Worm (Caenorhabditis elegans) whole organism, L4 larva: ENCODE data around the gene F46E10.18.

Experiments used
- D1046.2 ChIP-seq: fragments of 200-800 bp; sonication (Bioruptor generic); IDR thresholded peaks from 2 replicates; pipeline ENCODE4 v1.3.6; 2022; ENCODE audit warnings: missing genetic modification characterization, missing compliant biosample characterization
- F26F4.8 ChIP-seq: fragments of 200-800 bp; sonication (Bioruptor generic); conservative IDR thresholded peaks from 2 replicates; pipeline ENCODE4 v1.3.6; 2022; ENCODE audit warnings: missing genetic modification characterization, missing compliant biosample characterization
- F44E2.7 ChIP-seq: fragments of 200-800 bp; sonication (Bioruptor generic); IDR thresholded peaks from 2 replicates; pipeline ENCODE4 v2.1.2; 2022; ENCODE audit warnings: missing genetic modification characterization, missing compliant biosample characterization
- F49E8.2 ChIP-seq: sonication (generic microtip); optimal IDR thresholded peaks from 2 replicates; lab custom pipeline; 2016; ENCODE audit warnings: missing compliant biosample characterization, mild to moderate bottlenecking, missing genetic modification characterization, borderline replicate concordance
- R02D3.7 ChIP-seq: fragments of 150-350 bp; sonication (generic microtip); optimal IDR thresholded peaks from 3 replicates; lab custom pipeline; 2014; ENCODE audit warnings: missing biosample characterization, missing genetic modification characterization
- Y5F2A.4 ChIP-seq: fragments of 200-800 bp; sonication (Bioruptor generic); optimal IDR thresholded peaks from 2 replicates; lab custom pipeline; 2018; ENCODE audit warnings: mild to moderate bottlenecking, missing genetic modification characterization, missing compliant biosample characterization
- ZK337.2 ChIP-seq: fragments of 200-800 bp; sonication (Bioruptor generic); IDR thresholded peaks from 2 replicates; pipeline ENCODE4 v1.3.6; 2022; ENCODE audit warnings: missing genetic modification reagents, missing genetic modification characterization, missing compliant biosample characterization
- ZK546.5 ChIP-seq, 2 experiments: sonication (generic microtip); optimal IDR thresholded peaks; 2 replicates each; lab custom pipeline; 2017; ENCODE audit warnings: missing biosample characterization in 2 of 2, missing genetic modification characterization in 2 of 2
- aha-1 ChIP-seq: fragments of 150-350 bp; peaks from one replicate; lab custom pipeline; 2014; ENCODE audit warnings: missing biosample characterization, missing genetic modification characterization
- arid-1 ChIP-seq: fragments of 200-800 bp; sonication (Bioruptor generic); conservative IDR thresholded peaks from 2 replicates; pipeline ENCODE4 v1.3.6; 2022; ENCODE audit warnings: missing genetic modification reagents, missing genetic modification characterization, missing compliant biosample characterization
- ceh-20 ChIP-seq: fragments of 200-800 bp; sonication (Bioruptor generic); IDR thresholded peaks from 2 replicates; pipeline ENCODE4 v1.3.6; 2022; ENCODE audit warnings: missing genetic modification reagents, missing genetic modification characterization, missing compliant biosample characterization
- ceh-44 ChIP-seq: fragments of 200-800 bp; sonication (Bioruptor generic); IDR thresholded peaks from 2 replicates; pipeline ENCODE4 v1.3.6; 2022; ENCODE audit warnings: missing genetic modification reagents, missing genetic modification characterization, missing compliant biosample characterization
- ceh-82 ChIP-seq: sonication (generic microtip); optimal IDR thresholded peaks from 2 replicates; lab custom pipeline; 2017; ENCODE audit warnings: missing biosample characterization, missing genetic modification characterization
- daf-16 ChIP-seq, 3 experiments: sonication (generic microtip); optimal IDR thresholded peaks; 2 replicates each; lab custom pipeline; 2016 to 2017; ENCODE audit warnings: missing genetic modification characterization in 3 of 3, missing genetic modification reagents in 3 of 3, mild to moderate bottlenecking in 2 of 3, missing compliant biosample characterization in 2 of 3, missing biosample characterization in 1 of 3, moderate library complexity in 1 of 3
- dmd-6 ChIP-seq: fragments of 200-800 bp; sonication (Bioruptor generic); IDR thresholded peaks from 2 replicates; pipeline ENCODE4 v1.3.6; 2022; ENCODE audit warnings: missing genetic modification reagents, missing genetic modification characterization, missing compliant biosample characterization
- dmd-9 ChIP-seq: fragments of 200-800 bp; sonication (Bioruptor generic); IDR thresholded peaks from 2 replicates; pipeline ENCODE4 v1.3.6; 2022; ENCODE audit warnings: missing genetic modification reagents, missing genetic modification characterization, missing compliant biosample characterization
- duxl-1 ChIP-seq: sonication (generic microtip); optimal IDR thresholded peaks from 2 replicates; lab custom pipeline; 2016; ENCODE audit warnings: mild to moderate bottlenecking, missing genetic modification characterization, moderate library complexity, missing compliant biosample characterization; ENCODE audit not compliant: poor library complexity
- dve-1 ChIP-seq: sonication (generic microtip); optimal IDR thresholded peaks from 2 replicates; lab custom pipeline; 2017; ENCODE audit warnings: antibody characterized with exemption, mild to moderate bottlenecking, missing genetic modification characterization, missing compliant biosample characterization; ENCODE audit not compliant: insufficient read depth
- egl-27 ChIP-seq: sonication (generic microtip); optimal IDR thresholded peaks from 3 replicates; lab custom pipeline; 2017; ENCODE audit warnings: missing biosample characterization, missing genetic modification reagents, missing genetic modification characterization
- egl-43 ChIP-seq: fragments of 200-800 bp; sonication (Bioruptor generic); IDR thresholded peaks from 2 replicates; pipeline ENCODE4 v1.3.6; 2022; ENCODE audit warnings: missing genetic modification reagents, missing genetic modification characterization, missing compliant biosample characterization
- fkh-10 ChIP-seq: fragments of 150-350 bp; optimal IDR thresholded peaks from 2 replicates; lab custom pipeline; 2014; ENCODE audit warnings: missing biosample characterization, missing genetic modification reagents, missing genetic modification characterization
- gei-8 ChIP-seq: fragments of 200-800 bp; sonication (Bioruptor generic); optimal IDR thresholded peaks from 2 replicates; lab custom pipeline; 2018; ENCODE audit warnings: mild to moderate bottlenecking, missing genetic modification characterization, missing compliant biosample characterization
- hif-1 ChIP-seq, 2 experiments: sonication (generic microtip); optimal IDR thresholded peaks; 2 replicates each; lab custom pipeline; 2016 to 2017; ENCODE audit warnings: missing compliant biosample characterization in 2 of 2, missing genetic modification characterization in 2 of 2, missing genetic modification reagents in 2 of 2, missing genotype in 2 of 2, mild to moderate bottlenecking in 1 of 2
- hmg-1.1 ChIP-seq: fragments of 200-800 bp; sonication (Bioruptor generic); IDR thresholded peaks from 2 replicates; pipeline ENCODE4 v1.3.6; 2022; ENCODE audit warnings: missing genetic modification reagents, missing genetic modification characterization, missing compliant biosample characterization
- lin-13 ChIP-seq: fragments of 150-350 bp; optimal IDR thresholded peaks from 2 replicates; lab custom pipeline; 2014; ENCODE audit warnings: missing biosample characterization, missing genetic modification reagents, missing genetic modification characterization
- lin-38 ChIP-seq: fragments of 200-800 bp; sonication (Bioruptor generic); IDR thresholded peaks from 2 replicates; pipeline ENCODE4 v1.3.6; 2022; ENCODE audit warnings: missing genetic modification reagents, missing genetic modification characterization, missing compliant biosample characterization
- lsy-2 ChIP-seq, 2 experiments: fragments of 150-350 bp in 1 of 2; sonication (generic microtip) in 1 of 2; optimal IDR thresholded peaks; 2 replicates each; lab custom pipeline; 2014 to 2017; ENCODE audit warnings: missing biosample characterization in 2 of 2, missing genetic modification characterization in 2 of 2
- madf-5 ChIP-seq, 2 experiments: fragments of 200-800 bp; sonication (Bioruptor generic); IDR thresholded peaks; 2 replicates each; pipeline ENCODE4 v1.3.6; 2022; ENCODE audit warnings: missing compliant biosample characterization in 2 of 2, missing genetic modification characterization in 2 of 2
- madf-9 ChIP-seq: fragments of 200-800 bp; sonication (Bioruptor generic); conservative IDR thresholded peaks from 2 replicates; pipeline ENCODE4 v1.3.6; 2022; ENCODE audit warnings: missing genetic modification reagents, missing genetic modification characterization, missing compliant biosample characterization
- mes-2 ChIP-seq: sonication (generic microtip); optimal IDR thresholded peaks from 2 replicates; lab custom pipeline; 2016; ENCODE audit warnings: missing genotype, mild to moderate bottlenecking, missing genetic modification characterization, missing compliant biosample characterization; ENCODE audit not compliant: poor library complexity, severe bottlenecking
- mxl-2 ChIP-seq: fragments of 200-800 bp; sonication (Bioruptor generic); conservative IDR thresholded peaks from 2 replicates; pipeline ENCODE4 v1.3.6; 2022; ENCODE audit warnings: missing genetic modification reagents, missing genetic modification characterization, missing compliant biosample characterization
- nhr-102 ChIP-seq: sonication (generic microtip); optimal IDR thresholded peaks from 2 replicates; lab custom pipeline; 2016; ENCODE audit warnings: mild to moderate bottlenecking, missing genetic modification characterization, moderate library complexity, missing compliant biosample characterization
- nhr-11 ChIP-seq: fragments of 150-350 bp; optimal IDR thresholded peaks from 2 replicates; lab custom pipeline; 2014; ENCODE audit warnings: missing biosample characterization, missing genetic modification characterization
- nhr-28 ChIP-seq: fragments of 150-350 bp; optimal IDR thresholded peaks from 2 replicates; lab custom pipeline; 2014; ENCODE audit warnings: missing biosample characterization, missing genetic modification characterization
- nhr-41 ChIP-seq: fragments of 200-800 bp; sonication (Bioruptor generic); IDR thresholded peaks from 2 replicates; pipeline ENCODE4 v1.3.6; 2022; ENCODE audit warnings: missing genetic modification reagents, missing genetic modification characterization, missing compliant biosample characterization
- nhr-76 ChIP-seq: fragments of 150-350 bp; optimal IDR thresholded peaks from 2 replicates; lab custom pipeline; 2014; ENCODE audit warnings: missing biosample characterization, missing genetic modification characterization
- pha-4 ChIP-seq, 2 experiments: fragments of 150-350 bp in 1 of 2; fragments of 200-800 bp in 1 of 2; sonication (Bioruptor generic) in 1 of 2; IDR thresholded peaks in 1 of 2; optimal IDR thresholded peaks in 1 of 2; 2 replicates each; pipeline versions ENCODE4 v1.3.6 to Lab custom; 2014 to 2022; ENCODE audit warnings: missing genetic modification characterization in 2 of 2, missing genetic modification reagents in 2 of 2, missing biosample characterization in 1 of 2, missing compliant biosample characterization in 1 of 2
- php-3 ChIP-seq: fragments of 200-800 bp; sonication (Bioruptor generic); IDR thresholded peaks from 2 replicates; pipeline ENCODE4 v1.3.6; 2022; ENCODE audit warnings: missing genetic modification reagents, missing genetic modification characterization, missing compliant biosample characterization
- rbr-2 ChIP-seq: sonication (generic microtip); optimal IDR thresholded peaks from 2 replicates; lab custom pipeline; 2016; ENCODE audit warnings: missing genotype, missing genetic modification characterization, missing compliant biosample characterization
- saeg-2 ChIP-seq: fragments of 200-800 bp; sonication (Bioruptor generic); IDR thresholded peaks from 2 replicates; pipeline ENCODE4 v1.3.6; 2022; ENCODE audit warnings: missing genetic modification reagents, missing genetic modification characterization, missing compliant biosample characterization
- spr-1 ChIP-seq: sonication (generic microtip); optimal IDR thresholded peaks from 2 replicates; lab custom pipeline; 2016; ENCODE audit warnings: mild to moderate bottlenecking, missing genetic modification characterization, missing compliant biosample characterization
- tag-97 ChIP-seq: fragments of 200-800 bp; sonication (Bioruptor generic); IDR thresholded peaks from 2 replicates; pipeline ENCODE4 v1.3.6; 2022; ENCODE audit warnings: missing genetic modification characterization, missing compliant biosample characterization
- unc-130 ChIP-seq: sonication (generic microtip); optimal IDR thresholded peaks from 2 replicates; lab custom pipeline; 2016; ENCODE audit warnings: missing genetic modification reagents, missing genetic modification characterization, missing compliant biosample characterization
- zfp-2 ChIP-seq: sonication (generic microtip); optimal IDR thresholded peaks from 2 replicates; lab custom pipeline; 2016; ENCODE audit warnings: mild to moderate bottlenecking, missing genetic modification characterization, missing compliant biosample characterization
- ztf-11 ChIP-seq: fragments of 150-350 bp; optimal IDR thresholded peaks from 2 replicates; lab custom pipeline; 2014; ENCODE audit warnings: missing biosample characterization, missing genetic modification characterization

The F46E10.18 gene

ce11 chrV:6549871-6550270 is 29.0 kb downstream of the F46E10.18 start, which contains the start of gene lipl-4:
Gene lipl-4 (plus strand): TSS chrV:6550171.
- peak; percentile 1 for TF ChIP-seq dve-1 (tag; lab: Kevin White, UChicago)
- TF ChIP-seq madf-5 (GFP tag; IDR thresholded peaks at IDR 0.05; lab: Robert Waterston, UW), result no peak
- TF ChIP-seq daf-16 (GFP tag; optimal IDR thresholded peaks at IDR 0.05; lab: Kevin White, UChicago), result no peak
- peak; percentile 53 for TF ChIP-seq daf-16 (tag; optimal IDR thresholded peaks at IDR 0.05; lab: Kevin White, UChicago)

ce11 chrV:6551707-6552390 is 31.0 kb downstream of the F46E10.18 start, which contains the start of gene twk-10:
Gene twk-10 (plus strand): TSS chrV:6552340.
- 0 out of 2 replicates have a peak, but pooled peaks have one; percentile 70 for TF ChIP-seq dmd-9
- no peak for TF ChIP-seq ZK546.5 (tag; optimal IDR thresholded peaks at IDR 0.05; lab: Kevin White, UChicago)
- TF ChIP-seq F44E2.7 (GFP tag; lab: Robert Waterston, UW), result 0 out of 2 replicates have a peak, but pooled peaks have one; percentile 62
- peak; percentile 70; the same call in 1 of the 2 replicates for TF ChIP-seq ZK337.2
- TF ChIP-seq nhr-102 (tag; lab: Kevin White, UChicago), result no peak
- no peak for TF ChIP-seq egl-27 (tag; lab: Kevin White, UChicago)
- TF ChIP-seq lsy-2 (tag; optimal IDR thresholded peaks at IDR 0.05; lab: Kevin White, UChicago), result no peak
- TF ChIP-seq tag-97 (GFP tag; lab: Robert Waterston, UW), result no peak
- no peak for TF ChIP-seq lin-38 (GFP tag; lab: Robert Waterston, UW)
- peak; percentile 60 for TF ChIP-seq dmd-6 (GFP tag; lab: Robert Waterston, UW)
- TF ChIP-seq hmg-1.1, result peak; percentile 41; the same call in 1 of the 2 replicates
- TF ChIP-seq php-3 (GFP tag; lab: Robert Waterston, UW), result no peak
- no peak for TF ChIP-seq R02D3.7 (tag; lab: Kevin White, UChicago)
- no peak for TF ChIP-seq lin-13
- no peak for TF ChIP-seq Y5F2A.4
- no peak for TF ChIP-seq hif-1 (tag; optimal IDR thresholded peaks at IDR 0.05; lab: Kevin White, UChicago)
- TF ChIP-seq nhr-28 (tag; lab: Kevin White, UChicago), result peak; percentile 26
- TF ChIP-seq nhr-11 (tag; lab: Kevin White, UChicago), result no peak
- TF ChIP-seq zfp-2 (tag; lab: Kevin White, UChicago), result no peak
- TF ChIP-seq nhr-76 (tag; lab: Kevin White, UChicago), result no peak
- no peak for TF ChIP-seq fkh-10 (GFP tag; lab: Kevin White, UChicago)
- no peak for TF ChIP-seq ztf-11 (tag; lab: Kevin White, UChicago)
- 0 out of 2 replicates have a peak, but pooled peaks have one; percentile 34 for TF ChIP-seq nhr-41
- TF ChIP-seq egl-43 (GFP tag; lab: Robert Waterston, UW), result no peak; the same call in 1 of the 2 replicates
- no peak for TF ChIP-seq ceh-20
- TF ChIP-seq rbr-2 (tag; lab: Kevin White, UChicago), result peak; percentile 9
- peak; percentile 21 for TF ChIP-seq unc-130
- peak; percentile 73; the same call in 1 of the 2 replicates for TF ChIP-seq F26F4.8 (GFP tag; lab: Robert Waterston, UW)
- peak; percentile 76; the same call in 1 of the 2 replicates for TF ChIP-seq pha-4 (GFP tag; IDR thresholded peaks at IDR 0.05; lab: Robert Waterston, UW)
- TF ChIP-seq pha-4 (tag; optimal IDR thresholded peaks at IDR 0.05; lab: Kevin White, UChicago), result no peak
- no peak for TF ChIP-seq mxl-2 (GFP tag; lab: Robert Waterston, UW)
- TF ChIP-seq spr-1 (tag; lab: Kevin White, UChicago), result no peak
- peak; percentile 75; the same call in 1 of the 2 replicates for TF ChIP-seq madf-9
- no peak for TF ChIP-seq saeg-2 (GFP tag; lab: Robert Waterston, UW)
- peak; percentile 70; the same call in 1 of the 2 replicates for TF ChIP-seq ceh-44 (GFP tag; lab: Robert Waterston, UW)
- no peak for TF ChIP-seq mes-2
- TF ChIP-seq D1046.2 (GFP tag; lab: Robert Waterston, UW), result 0 out of 2 replicates have a peak, but pooled peaks have one; percentile 49
- no peak for TF ChIP-seq ceh-82 (tag; lab: Kevin White, UChicago)
- no peak for TF ChIP-seq F49E8.2
- no peak for TF ChIP-seq gei-8 (GFP tag; lab: Kevin White, UChicago)
- TF ChIP-seq arid-1 (GFP tag; lab: Robert Waterston, UW), result peak; percentile 64; the same call in 1 of the 2 replicates
- TF ChIP-seq aha-1, result no peak
- TF ChIP-seq duxl-1 (tag; lab: Kevin White, UChicago), result peak; percentile 21
